Fruit fly (Drosophila melanogaster): Measurements from ENCODE around the gene Osi11.

DNA sequence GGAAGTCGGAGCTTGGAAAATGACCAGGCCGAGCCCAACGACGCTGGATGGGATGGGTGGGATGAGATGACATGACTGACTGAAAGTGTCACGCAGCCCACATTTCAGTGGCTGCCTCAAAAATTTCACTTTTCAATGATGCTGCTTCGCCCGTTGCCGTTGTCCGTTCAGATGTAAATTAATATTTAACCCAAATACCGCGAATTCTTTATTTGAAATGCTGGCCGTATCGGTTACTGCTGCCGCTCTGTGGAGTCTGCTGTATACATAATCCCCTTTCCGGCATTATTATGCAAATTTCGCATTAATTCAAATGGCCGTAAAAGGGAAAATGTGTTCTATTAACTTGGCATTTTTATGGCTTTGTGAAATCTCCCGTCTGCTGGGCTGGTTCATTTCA lies 38.3 kb downstream of the Osi11 start:
- TF ChIP-seq insv (optimal IDR thresholded peaks at IDR 0.05) (no peak), Sin3A (optimal IDR thresholded peaks at IDR 0.05) (no peak), h (optimal IDR thresholded peaks at IDR 0.05) (no peak), psq (optimal IDR thresholded peaks at IDR 0.05) (no peak), Myc (optimal IDR thresholded peaks at IDR 0.05) (no peak)
